Worm (Caenorhabditis elegans) whole organism, L3 larva: ENCODE data around the gene F42H10.2.

Experiments
- R02D3.7 ChIP-seq: fragments of 150-350 bp; optimal IDR thresholded peaks from 2 replicates; lab custom pipeline; 2014; ENCODE audit warnings: missing biosample characterization, missing genetic modification characterization
- aly-2 ChIP-seq: fragments of 150-350 bp; optimal IDR thresholded peaks from 2 replicates; lab custom pipeline; 2014; ENCODE audit warnings: missing biosample characterization, missing genetic modification characterization
- ama-1 ChIP-seq: fragments of 150-350 bp; optimal IDR thresholded peaks from 2 replicates; lab custom pipeline; 2018
- ceh-16 ChIP-seq: sonication (generic microtip); optimal IDR thresholded peaks from 2 replicates; lab custom pipeline; 2017; ENCODE audit warnings: missing biosample characterization, missing genetic modification characterization
- ceh-28 ChIP-seq: fragments of 150-350 bp; optimal IDR thresholded peaks from 2 replicates; lab custom pipeline; 2014; ENCODE audit warnings: missing biosample characterization, missing genetic modification reagents, missing genetic modification characterization
- ceh-9 ChIP-seq: sonication (generic microtip); optimal IDR thresholded peaks from 2 replicates; lab custom pipeline; 2018; ENCODE audit warnings: missing biosample characterization, missing genetic modification characterization
- daf-12 ChIP-seq: fragments of 150-350 bp; optimal IDR thresholded peaks from 2 replicates; lab custom pipeline; 2014; ENCODE audit warnings: missing biosample characterization, missing genetic modification reagents, missing genetic modification characterization
- egl-5 ChIP-seq: fragments of 150-350 bp; optimal IDR thresholded peaks from 2 replicates; lab custom pipeline; 2017; ENCODE audit warnings: missing biosample characterization, missing genetic modification reagents, missing genetic modification characterization, inconsistent platforms
- elt-1 ChIP-seq: fragments of 150-350 bp; optimal IDR thresholded peaks from 2 replicates; lab custom pipeline; 2014; ENCODE audit warnings: missing biosample characterization, missing genetic modification characterization
- elt-3 ChIP-seq, 3 experiments: fragments of 150-350 bp in 1 of 3; sonication (generic microtip) in 2 of 3; optimal IDR thresholded peaks; 2 replicates in 2 of 3; 4 replicates in 1 of 3; lab custom pipeline; 2014 to 2017; ENCODE audit warnings: missing biosample characterization in 3 of 3, missing genetic modification characterization in 3 of 3
- fkh-10 ChIP-seq: sonication (generic microtip); optimal IDR thresholded peaks from 2 replicates; lab custom pipeline; 2017; ENCODE audit warnings: missing biosample characterization, missing genetic modification reagents, missing genetic modification characterization
- fkh-2 ChIP-seq: fragments of 150-350 bp; optimal IDR thresholded peaks from 2 replicates; lab custom pipeline; 2014; ENCODE audit warnings: missing biosample characterization, missing genetic modification reagents, missing genetic modification characterization
- hmg-11 ChIP-seq: sonication (generic microtip); optimal IDR thresholded peaks from 2 replicates; lab custom pipeline; 2016; ENCODE audit warnings: missing genetic modification characterization, missing compliant biosample characterization
- jun-1 ChIP-seq: fragments of 150-350 bp; optimal IDR thresholded peaks from 2 replicates; lab custom pipeline; 2014; ENCODE audit warnings: missing biosample characterization, missing genetic modification reagents, missing genetic modification characterization
- lin-15B ChIP-seq: fragments of 150-350 bp; optimal IDR thresholded peaks from 2 replicates; lab custom pipeline; 2014; ENCODE audit warnings: missing biosample characterization, missing genetic modification characterization
- lin-39 ChIP-seq: fragments of 150-350 bp; optimal IDR thresholded peaks from 2 replicates; lab custom pipeline; 2018; ENCODE audit warnings: missing biosample characterization, missing genetic modification reagents, missing genetic modification characterization
- mdl-1 ChIP-seq: fragments of 150-350 bp; optimal IDR thresholded peaks from 2 replicates; lab custom pipeline; 2014; ENCODE audit warnings: missing biosample characterization, missing genetic modification characterization
- mml-1 ChIP-seq: fragments of 150-350 bp; sonication (generic microtip); optimal IDR thresholded peaks from 3 replicates; lab custom pipeline; 2014; ENCODE audit warnings: missing biosample characterization, missing genetic modification characterization
- nfya-1 ChIP-seq: sonication (generic microtip); optimal IDR thresholded peaks from 2 replicates; lab custom pipeline; 2017; ENCODE audit warnings: missing genetic modification characterization, mild to moderate bottlenecking, missing compliant biosample characterization, antibody characterized with exemption, moderate library complexity; ENCODE audit not compliant: insufficient read depth
- nhr-23 ChIP-seq: fragments of 150-350 bp; optimal IDR thresholded peaks from 2 replicates; lab custom pipeline; 2014; ENCODE audit warnings: missing biosample characterization, missing genetic modification reagents, missing genetic modification characterization
- nhr-237 ChIP-seq: fragments of 150-350 bp; optimal IDR thresholded peaks from 2 replicates; lab custom pipeline; 2014; ENCODE audit warnings: missing biosample characterization, missing genetic modification characterization
- nhr-25 ChIP-seq: sonication (generic microtip); optimal IDR thresholded peaks from 2 replicates; lab custom pipeline; 2017; ENCODE audit warnings: missing biosample characterization, missing genetic modification characterization
- nhr-28 ChIP-seq: fragments of 150-350 bp; optimal IDR thresholded peaks from 2 replicates; lab custom pipeline; 2014; ENCODE audit warnings: missing biosample characterization, missing genetic modification characterization
- nhr-43 ChIP-seq: sonication (generic microtip); optimal IDR thresholded peaks from 2 replicates; lab custom pipeline; 2016; ENCODE audit warnings: mild to moderate bottlenecking, missing genetic modification characterization, missing compliant biosample characterization; ENCODE audit not compliant: poor library complexity, severe bottlenecking
- nhr-77 ChIP-seq: fragments of 150-350 bp; optimal IDR thresholded peaks from 2 replicates; lab custom pipeline; 2014; ENCODE audit warnings: missing biosample characterization, missing genetic modification characterization
- pha-4 ChIP-seq: fragments of 150-350 bp; optimal IDR thresholded peaks from 2 replicates; lab custom pipeline; 2014; ENCODE audit warnings: missing biosample characterization, missing genetic modification reagents, missing genetic modification characterization
- pqm-1 ChIP-seq: fragments of 150-350 bp; optimal IDR thresholded peaks from 2 replicates; lab custom pipeline; 2017; ENCODE audit warnings: missing biosample characterization, missing genetic modification characterization, inconsistent platforms
- snpc-4 ChIP-seq: fragments of 150-350 bp; optimal IDR thresholded peaks from 2 replicates; lab custom pipeline; 2014; ENCODE audit warnings: missing biosample characterization, missing genetic modification characterization
- unc-39 ChIP-seq: sonication (generic microtip); optimal IDR thresholded peaks from 4 replicates; lab custom pipeline; 2017; ENCODE audit warnings: missing biosample characterization, missing genetic modification characterization
- zag-1 ChIP-seq: fragments of 150-350 bp; optimal IDR thresholded peaks from 2 replicates; lab custom pipeline; 2014; ENCODE audit warnings: missing biosample characterization, missing genetic modification characterization
- ztf-4 ChIP-seq: fragments of 150-350 bp; optimal IDR thresholded peaks from 2 replicates; lab custom pipeline; 2014; ENCODE audit warnings: missing biosample characterization, missing genetic modification characterization

F42H10.2 gene

DNA sequence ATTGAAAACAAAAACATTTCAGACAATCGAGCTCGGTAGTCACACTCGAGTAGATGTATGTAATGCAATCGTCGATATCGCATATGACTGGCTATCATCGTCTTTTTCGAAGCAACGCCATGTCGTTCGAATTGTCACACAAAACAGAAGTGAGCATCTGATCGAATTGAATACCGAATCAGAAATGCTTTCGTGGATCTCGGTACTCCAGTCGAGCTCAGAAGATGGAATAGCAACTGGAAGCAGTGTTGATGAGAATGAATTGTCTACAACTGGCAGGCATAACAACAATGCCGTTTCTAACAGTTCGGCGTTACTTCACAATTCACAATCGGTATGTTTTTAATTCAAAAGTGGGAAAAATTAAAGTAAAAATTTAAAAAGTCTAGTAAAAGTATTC is 18.8 kb downstream of the F42H10.2 start:
- TF ChIP-seq ceh-9: no peak
- TF ChIP-seq mml-1: no peak
- no peak for TF ChIP-seq lin-15B (tag; lab: Kevin White, UChicago)
- TF ChIP-seq jun-1 (tag; lab: Kevin White, UChicago): no peak
- TF ChIP-seq mdl-1: no peak
- no peak for TF ChIP-seq ceh-28 (tag; lab: Kevin White, UChicago)
- no peak for TF ChIP-seq unc-39 (tag; lab: Kevin White, UChicago)
- TF ChIP-seq hmg-11 (tag; lab: Kevin White, UChicago): no peak
- no peak for TF ChIP-seq ceh-16 (tag; lab: Kevin White, UChicago)

DNA sequence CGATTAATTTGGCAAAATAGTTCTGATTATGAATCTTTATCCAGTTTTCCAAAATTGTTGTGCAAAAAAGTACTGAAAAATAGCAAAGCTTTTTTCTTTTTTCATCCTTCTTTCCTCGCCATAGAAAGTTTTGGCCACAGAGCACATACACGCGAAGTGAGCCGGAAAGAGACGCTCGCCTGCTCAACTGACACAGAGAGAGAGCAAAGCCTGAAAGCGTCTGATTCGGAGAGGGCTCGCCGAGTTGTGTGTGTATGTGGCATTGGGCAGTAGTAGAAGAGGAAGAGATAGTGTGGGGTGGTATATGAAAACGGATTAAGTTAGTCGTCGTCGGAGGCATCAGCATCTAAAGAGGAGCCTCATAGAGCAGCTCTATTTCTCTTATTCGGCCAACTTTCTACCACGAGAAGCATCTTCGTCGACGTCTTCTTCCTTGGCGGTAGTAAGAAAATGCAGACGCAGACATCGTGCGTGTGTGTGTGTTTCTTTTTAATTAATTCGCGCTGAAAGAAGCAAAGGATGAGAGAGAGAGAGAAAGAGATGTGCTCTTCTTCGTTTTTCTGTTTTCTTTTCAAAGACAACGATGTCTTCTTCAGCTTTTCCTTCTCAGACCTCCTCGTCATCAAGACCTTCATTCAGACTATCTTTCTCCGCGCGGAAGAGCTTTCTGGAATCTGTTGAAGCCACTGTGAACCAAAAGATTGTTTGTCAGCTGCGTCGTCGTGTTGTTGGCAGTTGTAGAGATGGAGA is 19.4 kb downstream of the F42H10.2 start:
- peak; percentile 51 for TF ChIP-seq nfya-1
- no peak for TF ChIP-seq pqm-1 (tag; lab: Kevin White, UChicago)
- no peak for TF ChIP-seq ceh-9
- peak; percentile 42 for TF ChIP-seq fkh-10
- peak; percentile 58 for TF ChIP-seq lin-39
- TF ChIP-seq lin-15B (tag; lab: Kevin White, UChicago): peak; percentile 12
- TF ChIP-seq, all 47 proteins: peak for 4

DNA sequence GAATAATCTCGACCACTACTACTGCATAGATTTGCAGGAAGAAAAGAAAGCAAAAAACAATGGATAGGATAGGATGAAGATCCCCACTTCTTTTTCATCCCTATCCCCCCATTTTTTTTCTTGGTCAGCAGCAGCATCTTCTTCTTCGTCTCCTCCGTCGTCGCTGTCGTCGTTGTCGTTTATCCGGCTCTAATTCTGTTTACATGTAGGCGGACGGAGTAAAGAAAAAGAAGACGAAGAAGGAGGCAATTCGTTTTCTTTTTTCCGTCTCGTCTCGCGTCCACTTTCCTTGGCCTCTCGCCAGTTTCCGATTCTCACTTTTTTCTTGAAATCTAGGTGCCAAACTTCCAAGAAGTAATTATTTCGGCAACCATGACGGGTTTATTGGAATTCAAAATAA is 21.3 kb downstream of the F42H10.2 start:
- TF ChIP-seq egl-5 (tag; lab: Kevin White, UChicago) (no peak), pqm-1 (tag; lab: Kevin White, UChicago) (no peak), mml-1 (no peak), daf-12 (tag; lab: Kevin White, UChicago) (no peak), elt-3 (tag; optimal IDR thresholded peaks at IDR 0.05; lab: Kevin White, UChicago) (no peak), hmg-11 (tag; lab: Kevin White, UChicago) (no peak), snpc-4 (tag; lab: Kevin White, UChicago) (no peak), nhr-237 (tag; lab: Kevin White, UChicago) (no peak), unc-39 (tag; lab: Kevin White, UChicago) (no peak), elt-1 (tag; lab: Kevin White, UChicago) (no peak), nfya-1 (peak; percentile 45), nhr-25 (tag; lab: Kevin White, UChicago) (no peak), nhr-28 (tag; lab: Kevin White, UChicago) (no peak), fkh-10 (peak; percentile 87)

DNA sequence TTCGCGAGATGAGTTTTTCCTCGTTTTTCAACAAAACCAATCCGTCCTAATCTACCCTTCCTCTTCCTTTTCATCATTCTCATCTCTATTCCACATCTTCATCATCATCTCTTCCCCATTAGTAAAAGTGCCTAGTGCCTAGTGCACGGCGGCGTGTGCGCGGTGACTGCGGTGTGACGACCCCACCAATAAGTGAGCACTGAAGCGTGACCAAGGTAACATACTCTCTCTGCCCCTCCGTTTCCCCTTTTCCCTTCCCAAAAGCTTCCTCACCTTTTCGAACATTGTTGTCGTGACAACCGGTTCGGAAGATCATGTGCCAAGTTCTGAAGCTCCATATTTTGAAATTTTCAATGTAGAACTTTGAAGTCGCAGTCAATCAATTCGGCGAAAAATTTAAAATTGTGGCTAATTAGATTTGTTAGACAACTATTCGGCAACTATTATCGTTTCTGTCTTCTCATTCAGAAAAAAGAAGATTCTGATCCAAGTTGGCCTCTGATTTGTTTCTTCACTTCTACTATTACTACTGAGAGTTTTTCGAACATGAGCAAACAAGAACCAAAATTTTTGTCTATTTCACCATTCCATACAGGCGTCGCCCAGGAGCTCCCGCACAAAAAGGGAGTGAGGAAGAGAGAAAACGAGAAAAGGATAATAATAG is 22.0 kb downstream of the F42H10.2 start:
- no peak for TF ChIP-seq fkh-2 (tag; lab: Kevin White, UChicago)
- TF ChIP-seq R02D3.7 (tag; lab: Kevin White, UChicago): no peak
- TF ChIP-seq nhr-77 (tag; lab: Kevin White, UChicago): no peak
- TF ChIP-seq nhr-43 (tag; lab: Kevin White, UChicago): no peak
- TF ChIP-seq ztf-4: no peak
- no peak for TF ChIP-seq lin-15B (tag; lab: Kevin White, UChicago)
- no peak for TF ChIP-seq nhr-23 (tag; lab: Kevin White, UChicago)
- TF ChIP-seq zag-1 (tag; lab: Kevin White, UChicago): no peak
- no peak for TF ChIP-seq ceh-9
- no peak for TF ChIP-seq hmg-11 (tag; lab: Kevin White, UChicago)
- no peak for TF ChIP-seq unc-39 (tag; lab: Kevin White, UChicago)
- TF ChIP-seq fkh-10: no peak
- no peak for TF ChIP-seq ama-1 (lab: Kevin White, UChicago)
- TF ChIP-seq nhr-28 (tag; lab: Kevin White, UChicago): no peak
- no peak for TF ChIP-seq pha-4 (tag; lab: Kevin White, UChicago)

DNA sequence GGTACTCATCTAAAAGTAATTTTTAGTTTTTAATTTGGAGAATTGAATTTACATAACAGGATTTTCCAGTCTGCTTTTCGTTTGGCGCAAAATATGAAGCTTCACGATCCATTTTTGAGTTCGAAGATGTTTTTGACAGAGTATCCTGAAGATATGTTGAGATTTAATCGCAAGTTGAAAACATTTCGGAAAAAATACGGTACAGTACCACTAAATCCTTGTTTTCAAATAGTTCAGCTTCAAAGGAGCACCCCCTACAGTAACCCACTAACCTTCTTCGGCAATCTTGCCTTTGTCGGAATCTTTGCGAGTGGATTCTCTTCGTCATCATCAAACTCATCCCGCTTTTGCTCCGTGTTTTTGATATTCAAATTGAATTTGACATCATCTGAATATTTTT is 28.6 kb downstream of the F42H10.2 start:
- TF ChIP-seq lin-39 (no peak), aly-2 (tag; lab: Kevin White, UChicago) (peak; percentile 25), ceh-28 (tag; lab: Kevin White, UChicago) (no peak)
